Fruit fly (Drosophila melanogaster): ENCODE data around the gene Tlk.

Tlk gene

DNA sequence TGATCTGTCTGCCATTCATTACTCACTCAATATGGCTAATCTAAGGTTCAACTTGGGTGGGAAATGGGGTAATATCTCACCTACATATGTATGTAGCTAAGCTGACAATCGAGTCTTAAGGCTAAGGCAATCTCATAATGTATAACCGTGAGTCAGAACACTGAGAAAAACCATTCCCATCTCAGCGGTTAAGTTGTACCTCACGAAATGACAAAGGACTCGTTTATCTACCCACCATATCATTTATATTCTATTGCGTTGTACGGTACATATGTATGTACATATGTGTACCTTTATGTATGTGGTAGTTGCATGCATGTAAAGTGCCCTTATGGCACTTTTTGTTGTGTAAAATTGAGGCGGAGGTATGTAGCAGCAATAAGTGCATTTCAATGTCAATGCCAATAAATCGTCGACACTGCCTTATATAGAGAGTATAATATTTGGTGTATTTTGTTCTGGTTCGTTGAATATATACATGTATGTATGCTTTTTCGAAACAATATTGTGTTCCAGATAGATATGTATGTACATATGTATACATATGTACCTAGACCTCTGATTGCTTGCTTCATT lies 43.2 kb downstream of the Tlk start:
- no peak for TF ChIP-seq noc (tag; optimal IDR thresholded peaks at IDR 0.05)

- TF ChIP-seq noc (tag; optimal IDR thresholded peaks at IDR 0.05), result no peak
These were observed 44.4 kb downstream of the Tlk start for dm6 chrX:3764223-3764622.

- TF ChIP-seq noc (tag; optimal IDR thresholded peaks at IDR 0.05), result no peak
These were observed 47.3 kb downstream of the Tlk start for dm6 chrX:3767085-3767484.

- TF ChIP-seq noc (tag; optimal IDR thresholded peaks at IDR 0.05), result no peak
These were observed 48.4 kb downstream of the Tlk start for dm6 chrX:3768202-3768601.

DNA sequence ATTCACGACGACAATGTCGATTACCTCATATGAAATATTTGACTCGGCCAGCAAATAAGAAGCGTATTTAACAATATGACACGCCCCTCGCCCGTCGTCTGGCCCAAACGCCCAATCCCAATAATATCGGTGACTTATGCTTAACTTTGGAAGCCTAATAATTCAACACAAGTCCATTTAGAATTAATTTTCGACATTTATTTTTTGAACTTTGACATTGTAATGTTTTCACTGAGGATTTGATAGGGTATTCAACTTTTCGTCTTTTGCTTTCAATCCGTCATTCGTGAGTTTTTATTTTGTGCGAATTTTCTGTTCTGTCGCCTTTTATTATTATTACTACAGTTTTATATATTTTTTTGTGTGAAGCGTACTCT lies 52.6 kb downstream of the Tlk start:
- TF ChIP-seq noc (tag; optimal IDR thresholded peaks at IDR 0.05), result peak; percentile 12

DNA sequence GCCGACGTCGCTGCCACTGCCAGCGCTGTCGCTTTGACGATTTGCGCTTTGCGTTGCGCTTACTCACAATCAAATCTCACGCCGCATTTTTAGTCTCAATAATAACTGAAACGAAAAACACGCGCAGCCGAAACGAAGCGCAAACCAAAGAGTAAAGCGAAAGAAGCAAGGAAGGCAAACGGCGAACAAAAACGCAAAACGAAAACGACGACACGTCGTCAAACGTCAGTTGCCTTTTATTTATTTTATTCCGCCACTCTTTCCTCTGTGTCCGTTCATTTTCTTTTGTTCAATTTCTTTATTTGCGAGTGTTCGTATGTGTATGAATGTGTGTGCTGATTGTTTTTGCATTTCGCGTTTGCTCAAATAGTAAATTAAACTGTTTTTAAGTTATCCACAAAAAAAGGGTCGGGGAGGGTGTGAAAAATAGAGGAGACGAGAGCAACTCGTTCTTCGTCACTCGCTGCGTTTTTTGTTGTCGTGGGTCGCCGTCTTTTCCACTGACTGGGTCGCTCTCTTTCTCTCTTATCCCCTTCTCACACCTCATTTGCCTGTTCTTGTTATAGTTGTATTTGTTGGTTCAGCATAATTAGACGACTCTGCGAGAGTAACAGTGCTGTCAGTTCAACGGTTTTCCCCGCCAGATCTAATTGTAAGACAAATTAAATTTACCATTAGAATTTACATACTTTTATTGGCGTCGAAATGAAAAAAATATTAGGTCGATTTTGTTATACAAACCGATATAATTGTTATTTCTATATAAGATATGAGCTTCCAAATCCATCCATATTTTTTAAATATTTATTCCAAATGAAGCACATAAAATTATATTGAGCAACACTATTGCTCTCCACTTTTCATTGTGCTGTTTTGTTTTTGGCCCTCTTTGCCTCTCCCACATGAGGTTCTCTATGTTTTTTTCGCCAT lies 53.3 kb downstream of the Tlk start:
- peak; percentile 94 for TF ChIP-seq noc (tag; optimal IDR thresholded peaks at IDR 0.05)

- peak; percentile 99 for TF ChIP-seq noc (tag; optimal IDR thresholded peaks at IDR 0.05)
These were observed 54.5 kb downstream of the Tlk start for dm6 chrX:3774277-3774676.

- TF ChIP-seq noc (tag; optimal IDR thresholded peaks at IDR 0.05), result no peak
These were observed 55.3 kb downstream of the Tlk start for dm6 chrX:3775137-3775536.

- TF ChIP-seq noc (tag; optimal IDR thresholded peaks at IDR 0.05), result peak; percentile 35
These were observed 56.2 kb downstream of the Tlk start for dm6 chrX:3775822-3776668.

DNA sequence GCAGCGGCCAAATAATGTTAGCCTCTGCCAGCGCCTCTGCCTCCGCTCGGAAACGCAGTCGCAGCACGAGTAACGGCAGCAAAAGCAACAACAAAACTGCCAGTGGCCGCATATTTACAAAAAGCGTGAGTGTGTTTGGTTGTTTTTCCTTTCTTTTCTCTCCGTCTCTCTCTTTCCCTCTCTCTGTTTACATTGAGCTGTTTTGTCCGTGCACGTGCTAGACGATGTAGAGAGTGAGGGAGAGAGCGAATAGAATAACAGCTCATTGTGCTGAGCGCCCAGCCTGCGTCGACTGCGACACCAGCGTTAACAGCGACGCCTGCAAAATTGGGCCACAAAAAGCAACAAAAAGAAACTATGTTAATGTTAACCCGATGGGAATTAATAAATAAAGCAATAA lies 57.4 kb downstream of the Tlk start:
- TF ChIP-seq noc (tag; optimal IDR thresholded peaks at IDR 0.05), result peak; percentile 46

- TF ChIP-seq noc (tag; optimal IDR thresholded peaks at IDR 0.05), result peak; percentile 27
These were observed 58.5 kb downstream of the Tlk start for dm6 chrX:3778135-3778951.

- TF ChIP-seq noc (tag; optimal IDR thresholded peaks at IDR 0.05), result no peak
These were observed 59.2 kb downstream of the Tlk start for dm6 chrX:3778952-3779502.

- peak; percentile 41 for TF ChIP-seq noc (tag; optimal IDR thresholded peaks at IDR 0.05)
These were observed 60.0 kb downstream of the Tlk start for dm6 chrX:3779686-3780407.

dm6 chrX:3780884-3781283 lies 61.1 kb downstream of the Tlk start:
- TF ChIP-seq noc (tag; optimal IDR thresholded peaks at IDR 0.05), result no peak

DNA sequence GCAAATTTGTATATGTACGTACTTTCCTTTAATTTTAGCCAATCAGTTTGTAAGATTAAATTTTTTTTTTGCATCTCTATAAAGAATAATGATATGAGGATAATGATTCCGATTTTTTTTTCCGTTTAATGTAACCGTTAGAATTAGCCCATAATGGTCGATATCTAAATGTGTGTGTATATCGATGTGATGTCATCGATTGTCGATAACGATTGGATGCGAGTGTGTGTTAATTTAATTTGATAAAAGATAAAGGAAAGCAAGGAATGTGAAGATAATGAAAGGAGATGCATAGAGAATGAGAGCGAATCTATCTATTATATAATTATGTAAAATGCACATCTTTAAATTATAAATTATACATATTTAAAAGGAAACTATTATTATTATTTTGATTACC lies 68.6 kb downstream of the Tlk start:
- no peak for TF ChIP-seq noc (tag; optimal IDR thresholded peaks at IDR 0.05)

Data from whole organism, larva.